Fruit fly (Drosophila melanogaster) whole organism, embryonic: ENCODE measurements around the gene RpL13.

Source experiments
- Atf-2 ChIP-seq: fragments of 200-800 bp; sonication (Bioruptor generic); optimal IDR thresholded peaks from 2 replicates; lab custom pipeline; 2016; ENCODE audit warnings: missing biosample characterization, missing genetic modification characterization
- CG10321 ChIP-seq: fragments of 200-800 bp; sonication (Bioruptor generic); IDR thresholded peaks from 2 replicates; pipeline ENCODE4 v1.3.6; 2022; ENCODE audit warnings: missing biosample characterization, missing genetic modification characterization
- CG10462 ChIP-seq: fragments of 200-800 bp; sonication (Bioruptor generic); optimal IDR thresholded peaks from 2 replicates; lab custom pipeline; 2016; ENCODE audit warnings: missing biosample characterization, missing genetic modification characterization
- CG12659 ChIP-seq: fragments of 200-800 bp; sonication (Bioruptor generic); optimal IDR thresholded peaks from 3 replicates; lab custom pipeline; 2017; ENCODE audit warnings: mild to moderate bottlenecking, missing biosample characterization, missing genetic modification reagents, missing genetic modification characterization
- CG13123 ChIP-seq: fragments of 200-800 bp; sonication (Bioruptor generic); optimal IDR thresholded peaks from 2 replicates; lab custom pipeline; 2016; ENCODE audit warnings: missing biosample characterization, missing genetic modification characterization
- CG17612 ChIP-seq: fragments of 200-800 bp; sonication (Bioruptor generic); IDR thresholded peaks from 2 replicates; pipeline ENCODE4 v1.3.6; 2022; ENCODE audit warnings: missing biosample characterization, missing genetic modification characterization
- CG18011 ChIP-seq: fragments of 200-800 bp; sonication (Bioruptor generic); optimal IDR thresholded peaks from 2 replicates; lab custom pipeline; 2017; ENCODE audit warnings: missing biosample characterization, missing genetic modification characterization, mild to moderate bottlenecking, moderate library complexity, missing genotype
- CG1832 ChIP-seq: fragments of 200-800 bp; sonication (Bioruptor generic); optimal IDR thresholded peaks from 2 replicates; lab custom pipeline; 2017; ENCODE audit warnings: missing biosample characterization, mild to moderate bottlenecking, missing genetic modification characterization, inconsistent platforms
- CG2712 ChIP-seq: fragments of 200-800 bp; optimal IDR thresholded peaks from 3 replicates; lab custom pipeline; 2019; ENCODE audit warnings: missing biosample characterization, mild to moderate bottlenecking, missing genetic modification characterization, moderate library complexity
- CG2875 ChIP-seq: fragments of 200-800 bp; sonication (Bioruptor generic); optimal IDR thresholded peaks from 2 replicates; lab custom pipeline; 2017; ENCODE audit warnings: missing biosample characterization, mild to moderate bottlenecking, missing genetic modification characterization, missing genetic modification reagents
- CG30020 ChIP-seq: fragments of 200-800 bp; optimal IDR thresholded peaks from 2 replicates; lab custom pipeline; 2019; ENCODE audit warnings: missing biosample characterization, mild to moderate bottlenecking, missing genetic modification characterization, moderate library complexity
- CG32767 ChIP-seq: fragments of 200-800 bp; sonication (Bioruptor generic); IDR thresholded peaks from 2 replicates; pipeline ENCODE4 v1.3.6; 2022; ENCODE audit warnings: missing biosample characterization, missing genetic modification characterization
- CG3281 ChIP-seq: fragments of 200-800 bp; sonication (Bioruptor generic); optimal IDR thresholded peaks from 3 replicates; lab custom pipeline; 2017; ENCODE audit warnings: missing biosample characterization, mild to moderate bottlenecking, missing genetic modification characterization
- CG4617 ChIP-seq: fragments of 200-800 bp; sonication (Bioruptor generic); optimal IDR thresholded peaks from 3 replicates; lab custom pipeline; 2016; ENCODE audit warnings: missing biosample characterization, missing genetic modification characterization, borderline replicate concordance
- CG7357 ChIP-seq: fragments of 200-800 bp; sonication (Bioruptor generic); IDR thresholded peaks from 3 replicates; pipeline ENCODE4 v1.3.6; 2022; ENCODE audit warnings: missing biosample characterization, missing genetic modification characterization
- CG8281 ChIP-seq: fragments of 200-800 bp; sonication (Bioruptor generic); optimal IDR thresholded peaks from 2 replicates; lab custom pipeline; 2018; ENCODE audit warnings: missing biosample characterization, mild to moderate bottlenecking, missing genetic modification characterization, moderate library complexity
- Chrac-16 ChIP-seq: fragments of 200-800 bp; sonication (Bioruptor generic); optimal IDR thresholded peaks from 3 replicates; lab custom pipeline; 2016; ENCODE audit warnings: missing biosample characterization, missing genetic modification characterization
- CrebB ChIP-seq: fragments of 200-800 bp; sonication (Bioruptor generic); optimal IDR thresholded peaks from 3 replicates; lab custom pipeline; 2018; ENCODE audit warnings: missing biosample characterization, mild to moderate bottlenecking, missing genetic modification characterization
- Dbx ChIP-seq: fragments of 200-800 bp; sonication (Bioruptor generic); IDR thresholded peaks from 3 replicates; pipeline ENCODE4 v1.3.6; 2022; ENCODE audit warnings: missing biosample characterization, missing genetic modification characterization
- Eip74EF ChIP-seq, 2 experiments: fragments of 200-800 bp in 1 of 2; fragments of >200 bp in 1 of 2; sonication (Bioruptor generic) in 1 of 2; optimal IDR thresholded peaks; 2 replicates each; lab custom pipeline; 2017 to 2019; ENCODE audit warnings: missing biosample characterization in 2 of 2, missing genetic modification characterization in 2 of 2, mild to moderate bottlenecking in 1 of 2, moderate library complexity in 1 of 2
- Hsf ChIP-seq: fragments of 200-800 bp; sonication (Bioruptor generic); optimal IDR thresholded peaks from 3 replicates; lab custom pipeline; 2016; ENCODE audit warnings: missing biosample characterization, missing genetic modification characterization
- Lim3 ChIP-seq: fragments of 200-800 bp; sonication (Bioruptor generic); IDR thresholded peaks from 2 replicates; pipeline ENCODE4 v1.3.6; 2022; ENCODE audit warnings: missing biosample characterization, missing genetic modification characterization
- Lpt ChIP-seq: fragments of >200 bp; optimal IDR thresholded peaks from 2 replicates; lab custom pipeline; 2018; ENCODE audit warnings: missing biosample characterization, missing genetic modification characterization
- Mrtf ChIP-seq: fragments of 200-800 bp; sonication (Bioruptor generic); IDR thresholded peaks from 3 replicates; pipeline ENCODE4 v1.3.6; 2022; ENCODE audit warnings: missing biosample characterization, missing genetic modification characterization
- Ptx1 ChIP-seq: fragments of 200-800 bp; sonication (Bioruptor generic); IDR thresholded peaks from 2 replicates; pipeline ENCODE4 v1.3.6; 2022; ENCODE audit warnings: missing biosample characterization, missing genetic modification characterization
- Ravus ChIP-seq: fragments of 200-800 bp; sonication (Bioruptor generic); IDR thresholded peaks from 2 replicates; pipeline ENCODE4 v1.3.6; 2022; ENCODE audit warnings: missing biosample characterization, missing genetic modification characterization
- Rfx ChIP-seq: fragments of 200-800 bp; sonication (Bioruptor generic); IDR thresholded peaks from 2 replicates; pipeline ENCODE4 v1.3.6; 2022; ENCODE audit warnings: missing biosample characterization, missing genetic modification characterization
- Sox102F ChIP-seq: fragments of 200-800 bp; sonication (Bioruptor generic); optimal IDR thresholded peaks from 2 replicates; lab custom pipeline; 2018; ENCODE audit warnings: missing biosample characterization, mild to moderate bottlenecking, missing genetic modification characterization, moderate library complexity
- Taf1 ChIP-seq: fragments of 200-800 bp; sonication (Bioruptor generic); IDR thresholded peaks from 2 replicates; pipeline ENCODE4 v1.3.6; 2022; ENCODE audit warnings: missing biosample characterization, missing genetic modification characterization
- Trl ChIP-seq, 3 experiments: fragments of >200 bp in 2 of 3; fragments of 200-800 bp in 1 of 3; sonication (Bioruptor generic) in 1 of 3; optimal IDR thresholded peaks; 2 replicates in 1 of 3; 3 replicates in 2 of 3; lab custom pipeline; 2016 to 2017; ENCODE audit warnings: missing biosample characterization in 1 of 3, missing genetic modification characterization in 1 of 3
- btn ChIP-seq: fragments of 200-800 bp; sonication (Bioruptor generic); optimal IDR thresholded peaks from 2 replicates; lab custom pipeline; 2016; ENCODE audit warnings: missing biosample characterization, missing genetic modification characterization
- chn ChIP-seq: fragments of 200-800 bp; sonication (Bioruptor generic); optimal IDR thresholded peaks from 2 replicates; lab custom pipeline; 2016; ENCODE audit warnings: missing biosample characterization, missing genetic modification characterization
- dmrt99B ChIP-seq: fragments of 200-800 bp; sonication (Bioruptor generic); optimal IDR thresholded peaks from 2 replicates; lab custom pipeline; 2018; ENCODE audit warnings: missing biosample characterization, mild to moderate bottlenecking, missing genetic modification characterization, moderate library complexity
- dysf ChIP-seq: fragments of 200-800 bp; sonication (Bioruptor generic); IDR thresholded peaks from 3 replicates; pipeline ENCODE4 v1.3.6; 2022; ENCODE audit warnings: missing biosample characterization, missing genetic modification characterization
- jigr1 ChIP-seq: fragments of 200-800 bp; sonication (Bioruptor generic); IDR thresholded peaks from 3 replicates; pipeline ENCODE4 v1.3.6; 2022; ENCODE audit warnings: missing biosample characterization, missing genetic modification characterization
- knrl ChIP-seq: fragments of 200-800 bp; sonication (Bioruptor generic); IDR thresholded peaks from 3 replicates; pipeline ENCODE4 v1.3.6; 2022; ENCODE audit warnings: missing biosample characterization, missing genetic modification characterization; ENCODE audit not compliant: partially characterized antibody
- luna ChIP-seq: fragments of 200-800 bp; sonication (Bioruptor generic); optimal IDR thresholded peaks from 2 replicates; lab custom pipeline; 2016; ENCODE audit warnings: missing biosample characterization, missing genetic modification characterization
- maf-S ChIP-seq: fragments of 200-800 bp; sonication (Bioruptor generic); optimal IDR thresholded peaks from 2 replicates; lab custom pipeline; 2016; ENCODE audit warnings: missing biosample characterization, missing genetic modification characterization
- nerfin-2 ChIP-seq: fragments of 200-800 bp; sonication (Bioruptor generic); IDR thresholded peaks from 2 replicates; pipeline ENCODE4 v1.3.6; 2022; ENCODE audit warnings: missing biosample characterization, missing genetic modification characterization; ENCODE audit not compliant: partially characterized antibody
- odd ChIP-seq: fragments of 200-800 bp; sonication (Bioruptor generic); optimal IDR thresholded peaks from 2 replicates; lab custom pipeline; 2017; ENCODE audit warnings: missing biosample characterization, mild to moderate bottlenecking, missing genetic modification characterization
- onecut ChIP-seq: fragments of 200-800 bp; sonication (Bioruptor generic); IDR thresholded peaks from 2 replicates; pipeline ENCODE4 v1.3.6; 2022; ENCODE audit warnings: missing biosample characterization, missing genetic modification characterization
- otp ChIP-seq: fragments of 200-800 bp; sonication (Bioruptor generic); IDR thresholded peaks from 3 replicates; pipeline ENCODE4, ENCODE4 v1.3.6; 2022; ENCODE audit warnings: missing biosample characterization, missing genetic modification characterization
- repo ChIP-seq: fragments of 200-800 bp; sonication (Bioruptor generic); optimal IDR thresholded peaks from 2 replicates; lab custom pipeline; 2016; ENCODE audit warnings: missing biosample characterization, missing genetic modification characterization
- sqz ChIP-seq: fragments of 200-800 bp; sonication (Bioruptor generic); optimal IDR thresholded peaks from 3 replicates; lab custom pipeline; 2018; ENCODE audit warnings: missing biosample characterization, mild to moderate bottlenecking, missing genetic modification characterization
- tna ChIP-seq: fragments of 200-800 bp; sonication (Bioruptor generic); IDR thresholded peaks from 2 replicates; pipeline ENCODE4 v1.3.6; 2022; ENCODE audit warnings: missing biosample characterization, missing genetic modification characterization; ENCODE audit not compliant: partially characterized antibody
- ttk ChIP-seq: fragments of 200-800 bp; sonication (Bioruptor generic); IDR thresholded peaks from 2 replicates; pipeline ENCODE4 v2.1.2; 2022; ENCODE audit warnings: missing biosample characterization, missing genetic modification characterization
- unc-4 ChIP-seq: fragments of 200-800 bp; sonication (Bioruptor generic); IDR thresholded peaks from 2 replicates; pipeline ENCODE4 v1.3.6; 2022; ENCODE audit warnings: missing biosample characterization, missing genetic modification characterization; ENCODE audit not compliant: partially characterized antibody
- usp ChIP-seq: fragments of >200 bp; optimal IDR thresholded peaks from 2 replicates; lab custom pipeline; 2017; ENCODE audit warnings: missing biosample characterization, missing genetic modification characterization
- yki ChIP-seq: fragments of >200 bp; optimal IDR thresholded peaks from 3 replicates; lab custom pipeline; 2018

The RpL13 gene

DNA sequence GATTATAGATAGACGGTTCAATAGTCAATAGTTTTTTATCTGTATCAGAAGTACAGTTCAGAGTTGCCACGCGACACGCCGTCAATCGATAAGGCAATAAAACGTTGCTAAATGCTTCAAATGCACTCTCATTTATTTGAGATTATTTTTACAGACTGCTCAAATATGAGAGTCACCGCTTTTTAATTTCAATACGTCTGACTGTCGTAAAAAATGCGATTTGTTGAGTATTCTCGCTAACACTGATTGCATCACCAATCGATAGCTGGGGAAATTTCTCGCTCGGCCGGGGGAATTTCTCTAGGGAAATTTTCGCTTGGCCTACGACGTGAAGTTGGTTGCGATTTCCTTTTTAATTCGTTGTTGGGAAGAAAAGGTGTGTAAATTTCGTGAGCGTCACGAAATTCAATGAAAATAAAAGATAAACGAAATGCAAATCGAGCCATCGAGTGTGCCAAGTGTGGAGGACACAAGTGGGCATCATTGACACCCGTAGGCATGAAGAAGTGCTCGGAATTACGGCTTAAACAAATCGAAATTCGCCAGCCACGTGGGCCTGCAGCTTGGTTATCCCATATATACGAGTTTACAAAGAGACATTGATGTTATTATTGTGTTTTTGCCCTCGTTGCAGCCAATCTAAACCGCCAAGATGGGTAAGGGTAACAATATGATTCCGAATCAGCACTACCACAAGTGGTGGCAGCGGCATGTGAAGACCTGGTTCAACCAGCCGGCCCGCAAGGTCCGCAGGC, at the start of gene RpL13, which contains the start of gene Dref (continued):
- TF ChIP-seq Lim3 (GFP tag; lab: Robert Waterston, UW) (no peak), dmrt99B (tag; lab: Kevin White, UChicago) (peak; percentile 81), nerfin-2 (GFP tag; lab: Robert Waterston, UW) (peak; percentile 83), Ptx1 (GFP tag; lab: Robert Waterston, UW) (peak; percentile 69), CG7357 (0 out of 3 replicates have a peak, but pooled peaks have one; percentile 41), CG32767 (GFP tag; lab: Robert Waterston, UW) (peak; percentile 76), CG30020 (tag; lab: Kevin White, UChicago) (peak; percentile 80), onecut (peak; percentile 93), dysf (GFP tag; lab: Robert Waterston, UW) (peak; percentile 73; the same call in 2 of the 3 replicates), Chrac-16 (peak; percentile 58), sqz (GFP tag; lab: Kevin White, UChicago) (peak; percentile 96), Ravus (no peak), CG17612 (GFP tag; lab: Robert Waterston, UW) (peak; percentile 73; the same call in 1 of the 2 replicates), Taf1 (no peak; the same call in 1 of the 2 replicates), CG18011 (GFP tag; lab: Kevin White, UChicago) (peak; percentile 85), CG8281 (tag; lab: Kevin White, UChicago) (peak; percentile 70), repo (peak; percentile 58), Rfx (GFP tag; lab: Robert Waterston, UW) (peak; percentile 88), yki (lab: Kevin White, UChicago) (no peak), CG10321 (GFP tag; lab: Robert Waterston, UW) (peak; percentile 63), btn (peak; percentile 73), CG13123 (GFP tag; lab: Kevin White, UChicago) (peak; percentile 97), CG12659 (GFP tag; lab: Kevin White, UChicago) (peak; percentile 95), CrebB (tag; lab: Kevin White, UChicago) (peak; percentile 92), otp (GFP tag; lab: Robert Waterston, UW) (peak; percentile 93), Lpt (GFP tag; lab: Kevin White, UChicago) (no peak), Trl (optimal IDR thresholded peaks at IDR 0.05; lab: Kevin White, UChicago) (no peak), Trl (GFP tag; optimal IDR thresholded peaks at IDR 0.05; lab: Kevin White, UChicago) (peak; percentile 90), unc-4 (GFP tag; lab: Robert Waterston, UW) (peak; percentile 73), Hsf (GFP tag; lab: Kevin White, UChicago) (peak; percentile 81), CG3281 (peak; percentile 95), Sox102F (GFP tag; lab: Kevin White, UChicago) (peak; percentile 68), CG2712 (tag; lab: Kevin White, UChicago) (peak; percentile 85), luna (GFP tag; lab: Kevin White, UChicago) (peak; percentile 79), CG1832 (GFP tag; lab: Kevin White, UChicago) (no peak), odd (GFP tag; lab: Kevin White, UChicago) (peak; percentile 95), knrl (GFP tag; lab: Robert Waterston, UW) (peak; percentile 81), maf-S (GFP tag; lab: Kevin White, UChicago) (peak; percentile 78), usp (GFP tag; lab: Kevin White, UChicago) (no peak), tna (GFP tag; lab: Robert Waterston, UW) (peak; percentile 75; the same call in 1 of the 2 replicates), Atf-2 (peak; percentile 80), ttk (peak; percentile 44), CG2875 (GFP tag; lab: Kevin White, UChicago) (peak; percentile 91), jigr1 (GFP tag; lab: Robert Waterston, UW) (no peak), CG10462 (peak; percentile 67), Dbx (GFP tag; lab: Robert Waterston, UW) (peak; percentile 77), Mrtf (peak; percentile 52; the same call in 1 of the 3 replicates), chn (GFP tag; lab: Kevin White, UChicago) (peak; percentile 64), CG4617 (GFP tag; lab: Kevin White, UChicago) (peak; percentile 70), Eip74EF (GFP tag; optimal IDR thresholded peaks at IDR 0.05; lab: Kevin White, UChicago) (peak in 1 of 2 experiments; percentile 84)
